Worm (Caenorhabditis elegans) whole organism, L1 larva: ENCODE measurements around the gene spp-30.

Experiments used
- ces-1 ChIP-seq: fragments of 150-350 bp; optimal IDR thresholded peaks from 2 replicates; lab custom pipeline; 2014; ENCODE audit warnings: missing biosample characterization, missing genetic modification reagents, missing genetic modification characterization
- fos-1 ChIP-seq: fragments of 150-350 bp; optimal IDR thresholded peaks from 2 replicates; lab custom pipeline; 2014; ENCODE audit warnings: missing biosample characterization, missing genetic modification characterization
- nhr-237 ChIP-seq: fragments of 150-350 bp; optimal IDR thresholded peaks from 2 replicates; lab custom pipeline; 2014; ENCODE audit warnings: missing biosample characterization, missing genetic modification characterization
- nhr-47 ChIP-seq: sonication (generic microtip); optimal IDR thresholded peaks from 2 replicates; lab custom pipeline; 2016; ENCODE audit warnings: mild to moderate bottlenecking, missing genetic modification characterization, moderate library complexity, missing compliant biosample characterization

DNA sequence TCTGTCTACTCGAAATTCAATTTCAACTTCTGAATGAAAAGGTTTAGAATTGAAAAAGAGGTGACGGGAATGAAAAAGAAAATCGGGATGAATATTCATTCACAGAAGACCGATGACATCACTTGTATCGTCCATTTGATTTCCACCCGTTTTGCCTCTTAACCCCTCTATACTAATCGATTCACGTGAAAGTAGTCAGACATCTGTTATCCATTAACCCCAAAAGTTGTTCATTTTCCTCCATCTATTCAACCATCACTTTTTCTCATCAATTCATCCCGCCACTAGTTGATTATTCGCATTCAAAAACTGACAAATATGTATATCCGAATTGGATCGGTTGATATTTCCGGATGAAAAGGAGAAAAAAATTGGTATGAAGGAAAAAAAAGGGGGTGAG is 35.9 kb downstream of the spp-30 start:
- no peak for TF ChIP-seq ces-1 (GFP tag; lab: Kevin White, UChicago)
- no peak for TF ChIP-seq fos-1 (tag; lab: Kevin White, UChicago)
- no peak for TF ChIP-seq nhr-237
- TF ChIP-seq nhr-47 = no peak
